Fruit fly (Drosophila melanogaster): ENCODE data around the gene GstO1.

GstO1 gene

dm6 chr3L:8520252-8520651, 4.4 kb downstream of the GstO1 start, which contains the start of gene se:
Gene se, plus strand, starts transcription at chr3L:8520552.
- TF ChIP-seq gl (tag; optimal IDR thresholded peaks at IDR 0.05), result no peak
- no peak for TF ChIP-seq CG15710 (tag; optimal IDR thresholded peaks at IDR 0.05)
- no peak for TF ChIP-seq Ets98B (GFP tag; IDR thresholded peaks at IDR 0.05)
- no peak for TF ChIP-seq Pif1A (GFP tag; optimal IDR thresholded peaks at IDR 0.05)
- TF ChIP-seq EcR (GFP tag; optimal IDR thresholded peaks at IDR 0.05), result no peak
- no peak for TF ChIP-seq CG8301 (tag; optimal IDR thresholded peaks at IDR 0.05)
- TF ChIP-seq D1 (tag; optimal IDR thresholded peaks at IDR 0.05), result no peak
- TF ChIP-seq CG12605 (GFP tag; IDR thresholded peaks at IDR 0.05), result no peak
- no peak for TF ChIP-seq CG14655 (GFP tag; optimal IDR thresholded peaks at IDR 0.05)
- TF ChIP-seq CG4496 (GFP tag; IDR thresholded peaks at IDR 0.05), result no peak
- no peak for TF ChIP-seq CG8159 (tag; optimal IDR thresholded peaks at IDR 0.05)
- TF ChIP-seq CG13204 (GFP tag; optimal IDR thresholded peaks at IDR 0.05), result no peak
- no peak for TF ChIP-seq Pif1B (GFP tag; optimal IDR thresholded peaks at IDR 0.05)
- TF ChIP-seq CG34367 (tag; optimal IDR thresholded peaks at IDR 0.05), result no peak
- TF ChIP-seq CG10348 (GFP tag; IDR thresholded peaks at IDR 0.05), result no peak
- TF ChIP-seq rn (GFP tag; IDR thresholded peaks at IDR 0.05), result no peak
- TF ChIP-seq Snoo (tag; optimal IDR thresholded peaks at IDR 0.05), result no peak
- no peak for TF ChIP-seq CG9948 (tag; optimal IDR thresholded peaks at IDR 0.05)
- no peak for TF ChIP-seq fd96Ca (GFP tag; IDR thresholded peaks at IDR 0.05)

dm6 chr3L:8519232-8519631, 5.4 kb downstream of the GstO1 start:
- TF ChIP-seq CG10348 (GFP tag; IDR thresholded peaks at IDR 0.05) (no peak), CG13204 (GFP tag; optimal IDR thresholded peaks at IDR 0.05) (no peak), CG32121 (GFP tag; IDR thresholded peaks at IDR 0.05) (no peak), gl (tag; optimal IDR thresholded peaks at IDR 0.05) (no peak), EcR (GFP tag; optimal IDR thresholded peaks at IDR 0.05) (peak; percentile 22), D1 (tag; optimal IDR thresholded peaks at IDR 0.05) (no peak), CG8301 (tag; optimal IDR thresholded peaks at IDR 0.05) (no peak), Pif1B (GFP tag; optimal IDR thresholded peaks at IDR 0.05) (no peak), fd96Ca (GFP tag; IDR thresholded peaks at IDR 0.05) (no peak)

- TF ChIP-seq CG8301 (tag; optimal IDR thresholded peaks at IDR 0.05) (peak; percentile 28), CG15710 (tag; optimal IDR thresholded peaks at IDR 0.05) (peak; percentile 12), rn (GFP tag; IDR thresholded peaks at IDR 0.05) (no peak), fd96Ca (GFP tag; IDR thresholded peaks at IDR 0.05) (no peak), Pif1A (GFP tag; optimal IDR thresholded peaks at IDR 0.05) (no peak), Pif1B (GFP tag; optimal IDR thresholded peaks at IDR 0.05) (peak; percentile 49), CG12605 (GFP tag; IDR thresholded peaks at IDR 0.05) (peak; percentile 80), gl (tag; optimal IDR thresholded peaks at IDR 0.05) (peak; percentile 71), CG14655 (GFP tag; optimal IDR thresholded peaks at IDR 0.05) (no peak), CG32121 (GFP tag; IDR thresholded peaks at IDR 0.05) (peak; percentile 34; the same call in 1 of the 2 replicates), CG10348 (GFP tag; IDR thresholded peaks at IDR 0.05) (no peak), CG34367 (tag; optimal IDR thresholded peaks at IDR 0.05) (peak; percentile 1), CG17806 (tag; optimal IDR thresholded peaks at IDR 0.05) (no peak), CG8159 (tag; optimal IDR thresholded peaks at IDR 0.05) (no peak), D1 (tag; optimal IDR thresholded peaks at IDR 0.05) (no peak), CG4496 (GFP tag; IDR thresholded peaks at IDR 0.05) (no peak), CG9948 (tag; optimal IDR thresholded peaks at IDR 0.05) (no peak), Ets98B (GFP tag; IDR thresholded peaks at IDR 0.05) (peak; percentile 65), CG13204 (GFP tag; optimal IDR thresholded peaks at IDR 0.05) (no peak), EcR (GFP tag; optimal IDR thresholded peaks at IDR 0.05) (no peak), Snoo (tag; optimal IDR thresholded peaks at IDR 0.05) (peak; percentile 49)
These were observed 6.1 kb downstream of the GstO1 start, which contains the start of gene GstO3 for dm6 chr3L:8518516-8519087. Gene GstO3, plus strand, starts transcription at chr3L:8518885.

- TF ChIP-seq CG14655 (GFP tag; optimal IDR thresholded peaks at IDR 0.05) (no peak), CG13204 (GFP tag; optimal IDR thresholded peaks at IDR 0.05) (no peak), rn (GFP tag; IDR thresholded peaks at IDR 0.05) (no peak), CG8301 (tag; optimal IDR thresholded peaks at IDR 0.05) (no peak), fd96Ca (GFP tag; IDR thresholded peaks at IDR 0.05) (no peak), EcR (GFP tag; optimal IDR thresholded peaks at IDR 0.05) (no peak), Pif1A (GFP tag; optimal IDR thresholded peaks at IDR 0.05) (no peak)
These were observed 9.9 kb downstream of the GstO1 start, which contains the start of gene CG6683 for dm6 chr3L:8514768-8515167. Gene CG6683, minus strand, starts transcription at chr3L:8514921.

- TF ChIP-seq CG4496 (GFP tag; IDR thresholded peaks at IDR 0.05), result no peak
- TF ChIP-seq CG17806 (tag; optimal IDR thresholded peaks at IDR 0.05), result no peak
- TF ChIP-seq Snoo (tag; optimal IDR thresholded peaks at IDR 0.05), result no peak
- no peak for TF ChIP-seq CG34367 (tag; optimal IDR thresholded peaks at IDR 0.05)
- TF ChIP-seq CG14655 (GFP tag; optimal IDR thresholded peaks at IDR 0.05), result no peak
- no peak for TF ChIP-seq CG13204 (GFP tag; optimal IDR thresholded peaks at IDR 0.05)
- no peak for TF ChIP-seq rn (GFP tag; IDR thresholded peaks at IDR 0.05)
- TF ChIP-seq CG10348 (GFP tag; IDR thresholded peaks at IDR 0.05), result no peak
- TF ChIP-seq CG15710 (tag; optimal IDR thresholded peaks at IDR 0.05), result no peak
- TF ChIP-seq CG8301 (tag; optimal IDR thresholded peaks at IDR 0.05), result no peak
- no peak for TF ChIP-seq CG32121 (GFP tag; IDR thresholded peaks at IDR 0.05)
- TF ChIP-seq CG8159 (tag; optimal IDR thresholded peaks at IDR 0.05), result no peak
- TF ChIP-seq gl (tag; optimal IDR thresholded peaks at IDR 0.05), result no peak
- TF ChIP-seq CG12605 (GFP tag; IDR thresholded peaks at IDR 0.05), result no peak
- no peak for TF ChIP-seq Pif1A (GFP tag; optimal IDR thresholded peaks at IDR 0.05)
- no peak for TF ChIP-seq D1 (tag; optimal IDR thresholded peaks at IDR 0.05)
- TF ChIP-seq Pif1B (GFP tag; optimal IDR thresholded peaks at IDR 0.05), result no peak
- TF ChIP-seq CG9948 (tag; optimal IDR thresholded peaks at IDR 0.05), result no peak
- TF ChIP-seq Ets98B (GFP tag; IDR thresholded peaks at IDR 0.05), result no peak
- TF ChIP-seq fd96Ca (GFP tag; IDR thresholded peaks at IDR 0.05), result no peak
These were observed 11.4 kb downstream of the GstO1 start for dm6 chr3L:8513258-8513657.

dm6 chr3L:8512428-8512827, 12.2 kb downstream of the GstO1 start, which contains the start of gene CG6765:
Gene CG6765, plus strand, starts transcription at chr3L:8512767.
- TF ChIP-seq CG8301 (tag; optimal IDR thresholded peaks at IDR 0.05), result no peak
- TF ChIP-seq Pif1B (GFP tag; optimal IDR thresholded peaks at IDR 0.05), result no peak
- TF ChIP-seq EcR (GFP tag; optimal IDR thresholded peaks at IDR 0.05), result no peak
- no peak for TF ChIP-seq gl (tag; optimal IDR thresholded peaks at IDR 0.05)
- TF ChIP-seq rn (GFP tag; IDR thresholded peaks at IDR 0.05), result no peak
- TF ChIP-seq CG8159 (tag; optimal IDR thresholded peaks at IDR 0.05), result no peak
- no peak for TF ChIP-seq CG4496 (GFP tag; IDR thresholded peaks at IDR 0.05)
- TF ChIP-seq CG17806 (tag; optimal IDR thresholded peaks at IDR 0.05), result no peak
- no peak for TF ChIP-seq Pif1A (GFP tag; optimal IDR thresholded peaks at IDR 0.05)
- no peak for TF ChIP-seq D1 (tag; optimal IDR thresholded peaks at IDR 0.05)
- TF ChIP-seq Ets98B (GFP tag; IDR thresholded peaks at IDR 0.05), result no peak
- no peak for TF ChIP-seq fd96Ca (GFP tag; IDR thresholded peaks at IDR 0.05)
- TF ChIP-seq CG14655 (GFP tag; optimal IDR thresholded peaks at IDR 0.05), result no peak
- no peak for TF ChIP-seq CG15710 (tag; optimal IDR thresholded peaks at IDR 0.05)
- TF ChIP-seq CG32121 (GFP tag; IDR thresholded peaks at IDR 0.05), result no peak
- TF ChIP-seq Snoo (tag; optimal IDR thresholded peaks at IDR 0.05), result no peak
